Fruit fly (Drosophila melanogaster) whole organism, embryonic: ENCODE data around the gene Rab35.

Source experiments
- CG12391 ChIP-seq: fragments of 200-800 bp; sonication (Bioruptor generic); optimal IDR thresholded peaks from 3 replicates; lab custom pipeline; 2018; ENCODE audit warnings: missing biosample characterization, mild to moderate bottlenecking, missing genetic modification characterization, moderate library complexity
- CG12942 ChIP-seq: fragments of 200-800 bp; sonication (Bioruptor generic); optimal IDR thresholded peaks from 3 replicates; lab custom pipeline; 2016; ENCODE audit warnings: missing biosample characterization, missing genetic modification characterization
- CG13424 ChIP-seq: fragments of 200-800 bp; sonication (Bioruptor generic); optimal IDR thresholded peaks from 2 replicates; lab custom pipeline; 2019; ENCODE audit warnings: missing biosample characterization, mild to moderate bottlenecking, missing genetic modification characterization, moderate library complexity
- CG15073 ChIP-seq: fragments of 200-800 bp; sonication (Bioruptor generic); optimal IDR thresholded peaks from 2 replicates; lab custom pipeline; 2016; ENCODE audit warnings: missing biosample characterization, missing genetic modification characterization
- CG15269 ChIP-seq: fragments of 200-800 bp; sonication (Bioruptor generic); optimal IDR thresholded peaks from 2 replicates; lab custom pipeline; 2018; ENCODE audit warnings: missing biosample characterization, mild to moderate bottlenecking, missing genetic modification characterization, moderate library complexity
- CG16779 ChIP-seq: fragments of 200-800 bp; sonication (Bioruptor generic); IDR thresholded peaks from 2 replicates; pipeline ENCODE4 v1.3.6; 2022; ENCODE audit warnings: missing biosample characterization, missing genetic modification characterization
- CG17359 ChIP-seq: fragments of 200-800 bp; sonication (Bioruptor generic); optimal IDR thresholded peaks from 3 replicates; lab custom pipeline; 2018; ENCODE audit warnings: missing biosample characterization, mild to moderate bottlenecking, missing genetic modification characterization, moderate library complexity
- CG17568 ChIP-seq: fragments of 200-800 bp; sonication (Bioruptor generic); optimal IDR thresholded peaks from 2 replicates; lab custom pipeline; 2018; ENCODE audit warnings: missing biosample characterization, mild to moderate bottlenecking, missing genetic modification characterization, moderate library complexity
- CG18599 ChIP-seq: fragments of 200-800 bp; sonication (Bioruptor generic); optimal IDR thresholded peaks from 3 replicates; lab custom pipeline; 2017; ENCODE audit warnings: missing biosample characterization, missing genetic modification characterization, mild to moderate bottlenecking, moderate library complexity, missing genetic modification reagents
- CG2202 ChIP-seq: fragments of 200-800 bp; sonication (Bioruptor generic); optimal IDR thresholded peaks from 2 replicates; lab custom pipeline; 2018; ENCODE audit warnings: missing biosample characterization, mild to moderate bottlenecking, missing genetic modification characterization
- CG31365 ChIP-seq: fragments of 200-800 bp; sonication (Bioruptor generic); optimal IDR thresholded peaks from 2 replicates; lab custom pipeline; 2018; ENCODE audit warnings: missing biosample characterization, mild to moderate bottlenecking, missing genetic modification characterization
- CG34224 ChIP-seq: fragments of 200-800 bp; sonication (Bioruptor generic); IDR thresholded peaks from 3 replicates; pipeline ENCODE4 v1.3.6; 2022; ENCODE audit warnings: missing biosample characterization, missing genetic modification characterization; ENCODE audit not compliant: partially characterized antibody
- CG42726 ChIP-seq: fragments of 200-800 bp; sonication (Bioruptor generic); IDR thresholded peaks from 2 replicates; pipeline ENCODE4 v1.3.6; 2022; ENCODE audit warnings: missing biosample characterization, missing genetic modification characterization; ENCODE audit not compliant: partially characterized antibody
- CG4424 ChIP-seq: fragments of 200-800 bp; sonication (Bioruptor generic); optimal IDR thresholded peaks from 3 replicates; lab custom pipeline; 2016; ENCODE audit warnings: missing biosample characterization, missing genetic modification characterization
- CG6272 ChIP-seq: fragments of 200-800 bp; sonication (Bioruptor generic); IDR thresholded peaks from 2 replicates; pipeline ENCODE4 v1.3.6; 2022; ENCODE audit warnings: missing biosample characterization, missing genetic modification characterization
- CG8478 ChIP-seq: fragments of >200 bp; optimal IDR thresholded peaks from 2 replicates; lab custom pipeline; 2018
- CG9727 ChIP-seq: fragments of 200-800 bp; sonication (Bioruptor generic); optimal IDR thresholded peaks from 3 replicates; lab custom pipeline; 2017; ENCODE audit warnings: missing biosample characterization, mild to moderate bottlenecking, missing genetic modification characterization
- D19B ChIP-seq: fragments of 200-800 bp; sonication (Bioruptor generic); optimal IDR thresholded peaks from 2 replicates; lab custom pipeline; 2017; ENCODE audit warnings: missing biosample characterization, mild to moderate bottlenecking, missing genetic modification characterization
- GATAe ChIP-seq: fragments of 200-800 bp; sonication (Bioruptor generic); conservative IDR thresholded peaks from 2 replicates; pipeline ENCODE4 v1.3.6; 2022; ENCODE audit warnings: missing biosample characterization, missing genetic modification characterization
- H2.0 ChIP-seq: fragments of 200-800 bp; sonication (Bioruptor generic); IDR thresholded peaks from 2 replicates; pipeline ENCODE4 v1.3.6; 2022; ENCODE audit warnings: missing biosample characterization, missing genetic modification characterization
- Hey ChIP-seq: fragments of 200-800 bp; sonication (Bioruptor generic); optimal IDR thresholded peaks from 3 replicates; lab custom pipeline; 2018; ENCODE audit warnings: missing biosample characterization, mild to moderate bottlenecking, missing genetic modification characterization
- Hmx ChIP-seq: fragments of 200-800 bp; sonication (Bioruptor generic); optimal IDR thresholded peaks from 2 replicates; lab custom pipeline; 2016; ENCODE audit warnings: missing biosample characterization, missing genetic modification characterization
- Nf-YC ChIP-seq: fragments of 200-800 bp; optimal IDR thresholded peaks from 3 replicates; lab custom pipeline; 2019; ENCODE audit warnings: missing biosample characterization, mild to moderate bottlenecking, missing genetic modification characterization, moderate library complexity
- Pdp1 ChIP-seq, 2 experiments: fragments of 200-800 bp; sonication (Bioruptor generic); optimal IDR thresholded peaks; 3 replicates each; lab custom pipeline; 2016; ENCODE audit warnings: missing biosample characterization in 2 of 2, missing genetic modification characterization in 2 of 2, mild to moderate bottlenecking in 1 of 2, moderate library complexity in 1 of 2
- Rx ChIP-seq: fragments of 200-800 bp; sonication (Bioruptor generic); IDR thresholded peaks from 2 replicates; pipeline ENCODE4 v1.3.6; 2022; ENCODE audit warnings: missing biosample characterization, missing genetic modification characterization
- Sox102F ChIP-seq: fragments of 200-800 bp; sonication (Bioruptor generic); optimal IDR thresholded peaks from 2 replicates; lab custom pipeline; 2018; ENCODE audit warnings: missing biosample characterization, mild to moderate bottlenecking, missing genetic modification characterization, moderate library complexity
- Xrp1 ChIP-seq: fragments of 200-800 bp; sonication (Bioruptor generic); IDR thresholded peaks from 2 replicates; pipeline ENCODE4 v1.3.6; 2022; ENCODE audit warnings: missing biosample characterization, missing genetic modification characterization
- amos ChIP-seq: fragments of 200-800 bp; sonication (Bioruptor generic); IDR thresholded peaks from 2 replicates; pipeline ENCODE4 v1.3.6; 2022; ENCODE audit warnings: missing biosample characterization, missing genetic modification characterization; ENCODE audit not compliant: partially characterized antibody
- crc ChIP-seq: fragments of 200-800 bp; sonication (Bioruptor generic); optimal IDR thresholded peaks from 2 replicates; lab custom pipeline; 2016; ENCODE audit warnings: missing biosample characterization, missing genetic modification characterization
- crol ChIP-seq: fragments of 200-800 bp; sonication (Bioruptor generic); IDR thresholded peaks from 2 replicates; pipeline ENCODE4 v1.3.6; 2022; ENCODE audit warnings: missing biosample characterization, missing genetic modification characterization
- dimm ChIP-seq: fragments of 200-800 bp; sonication (Bioruptor generic); IDR thresholded peaks from 2 replicates; pipeline ENCODE4 v1.3.6; 2022; ENCODE audit warnings: missing biosample characterization, missing genetic modification characterization
- dmrt11E ChIP-seq: fragments of 200-800 bp; sonication (Bioruptor generic); optimal IDR thresholded peaks from 3 replicates; lab custom pipeline; 2018; ENCODE audit warnings: missing biosample characterization, mild to moderate bottlenecking, missing genetic modification characterization, moderate library complexity
- dysf ChIP-seq: fragments of 200-800 bp; sonication (Bioruptor generic); IDR thresholded peaks from 3 replicates; pipeline ENCODE4 v1.3.6; 2022; ENCODE audit warnings: missing biosample characterization, missing genetic modification characterization
- emc ChIP-seq: fragments of 200-800 bp; sonication (Bioruptor generic); optimal IDR thresholded peaks from 2 replicates; lab custom pipeline; 2016; ENCODE audit warnings: missing biosample characterization, missing genetic modification characterization
- exex ChIP-seq: fragments of 200-800 bp; sonication (Bioruptor generic); optimal IDR thresholded peaks from 4 replicates; lab custom pipeline; 2018; ENCODE audit warnings: missing biosample characterization, mild to moderate bottlenecking, missing genetic modification characterization, moderate library complexity
- hth ChIP-seq: fragments of >200 bp; optimal IDR thresholded peaks from 2 replicates; lab custom pipeline; 2017; ENCODE audit warnings: inconsistent platforms
- lilli ChIP-seq: fragments of 200-800 bp; sonication (Bioruptor generic); optimal IDR thresholded peaks from 3 replicates; lab custom pipeline; 2016; ENCODE audit warnings: missing biosample characterization, missing genetic modification characterization
- nau ChIP-seq: fragments of 200-800 bp; sonication (Bioruptor generic); optimal IDR thresholded peaks from 3 replicates; lab custom pipeline; 2017; ENCODE audit warnings: missing biosample characterization, mild to moderate bottlenecking, missing genetic modification characterization, missing genetic modification reagents
- otp ChIP-seq: fragments of 200-800 bp; sonication (Bioruptor generic); IDR thresholded peaks from 3 replicates; pipeline ENCODE4, ENCODE4 v1.3.6; 2022; ENCODE audit warnings: missing biosample characterization, missing genetic modification characterization
- pita ChIP-seq: fragments of 200-800 bp; sonication (Bioruptor generic); optimal IDR thresholded peaks from 2 replicates; lab custom pipeline; 2017; ENCODE audit warnings: missing biosample characterization, mild to moderate bottlenecking, missing genetic modification characterization
- prd ChIP-seq, 3 experiments: fragments of >200 bp in 2 of 3; fragments of 200-800 bp in 1 of 3; sonication (Bioruptor generic) in 1 of 3; optimal IDR thresholded peaks in 2 of 3; IDR thresholded peaks in 1 of 3; 2 replicates in 2 of 3; 3 replicates in 1 of 3; pipeline versions ENCODE4 v1.3.6 to Lab custom; 2017 to 2022; ENCODE audit warnings: missing biosample characterization in 1 of 3, missing genetic modification characterization in 1 of 3
- rib ChIP-seq: fragments of 200-800 bp; sonication (Bioruptor generic); IDR thresholded peaks from 2 replicates; pipeline ENCODE4 v1.3.6; 2022; ENCODE audit warnings: missing biosample characterization, missing genetic modification characterization
- run ChIP-seq: fragments of 200-800 bp; sonication (Bioruptor generic); optimal IDR thresholded peaks from 3 replicates; lab custom pipeline; 2018; ENCODE audit warnings: missing biosample characterization, mild to moderate bottlenecking, missing genetic modification characterization
- scrt ChIP-seq: fragments of 200-800 bp; sonication (Bioruptor generic); optimal IDR thresholded peaks from 2 replicates; lab custom pipeline; 2018; ENCODE audit warnings: missing biosample characterization, mild to moderate bottlenecking, missing genetic modification characterization, moderate library complexity
- seq ChIP-seq: fragments of 200-800 bp; sonication (Bioruptor generic); IDR thresholded peaks from 2 replicates; pipeline ENCODE4 v1.3.6; 2022; ENCODE audit warnings: missing biosample characterization, missing genetic modification characterization
- sim ChIP-seq: fragments of 200-800 bp; sonication (Bioruptor generic); IDR thresholded peaks from 2 replicates; pipeline ENCODE4 v1.3.6; 2022; ENCODE audit warnings: missing biosample characterization, missing genetic modification characterization
- so ChIP-seq: fragments of 200-800 bp; sonication (Bioruptor generic); IDR thresholded peaks from 3 replicates; pipeline ENCODE4 v1.3.6; 2022; ENCODE audit warnings: missing biosample characterization, missing genetic modification characterization
- sr ChIP-seq: fragments of 200-800 bp; sonication (Bioruptor generic); IDR thresholded peaks from 3 replicates; pipeline ENCODE4 v1.3.6; 2022; ENCODE audit warnings: missing biosample characterization, missing genetic modification characterization
- tin ChIP-seq: fragments of 200-800 bp; sonication (Bioruptor generic); optimal IDR thresholded peaks from 3 replicates; lab custom pipeline; 2016; ENCODE audit warnings: missing biosample characterization, missing genetic modification characterization
- trh ChIP-seq: fragments of 200-800 bp; sonication (Bioruptor generic); optimal IDR thresholded peaks from 2 replicates; lab custom pipeline; 2016; ENCODE audit warnings: missing biosample characterization, missing genetic modification characterization
- zen2 ChIP-seq: fragments of 200-800 bp; sonication (Bioruptor generic); IDR thresholded peaks from 3 replicates; pipeline ENCODE4 v1.3.6; 2022; ENCODE audit warnings: missing biosample characterization, missing genetic modification characterization; ENCODE audit not compliant: partially characterized antibody

The Rab35 gene

dm6 chrX:20169898-20170297 lies 10.2 kb upstream of the Rab35 start, which contains the start of the genes CG9581 and CG9578 (continued):
- TF ChIP-seq CG12942 (no peak), zen2 (peak; percentile 48; the same call in 1 of the 3 replicates), CG8478 (lab: Kevin White, UChicago) (no peak), so (GFP tag; lab: Robert Waterston, UW) (no peak), CG16779 (GFP tag; lab: Robert Waterston, UW) (no peak), CG34224 (GFP tag; lab: Robert Waterston, UW) (peak; percentile 82; the same call in 2 of the 3 replicates), Nf-YC (tag; lab: Kevin White, UChicago) (peak; percentile 6), H2.0 (GFP tag; lab: Robert Waterston, UW) (no peak), lilli (peak; percentile 14), CG31365 (no peak), trh (GFP tag; lab: Kevin White, UChicago) (no peak), CG12391 (tag; lab: Kevin White, UChicago) (no peak), Sox102F (no peak), Pdp1 (GFP tag; optimal IDR thresholded peaks at IDR 0.05; lab: Kevin White, UChicago) (peak in 1 of 2 experiments; percentile 95), hth (lab: Kevin White, UChicago) (no peak), CG15269 (tag; lab: Kevin White, UChicago) (no peak), CG17359 (tag; lab: Kevin White, UChicago) (no peak), CG42726 (GFP tag; lab: Robert Waterston, UW) (0 out of 2 replicates have a peak, but pooled peaks have one; percentile 33), crc (no peak), scrt (no peak), dmrt11E (tag; lab: Kevin White, UChicago) (no peak), CG17568 (GFP tag; lab: Kevin White, UChicago) (no peak), crol (no peak), Rx (GFP tag; lab: Robert Waterston, UW) (no peak), dysf (GFP tag; lab: Robert Waterston, UW) (no peak; the same call in 2 of the 3 replicates), otp (GFP tag; lab: Robert Waterston, UW) (no peak), CG6272 (GFP tag; lab: Robert Waterston, UW) (no peak), rib (no peak), nau (GFP tag; lab: Kevin White, UChicago) (no peak), sr (GFP tag; lab: Robert Waterston, UW) (no peak), seq (GFP tag; lab: Robert Waterston, UW) (no peak), CG2202 (tag; lab: Kevin White, UChicago) (no peak), Hey (no peak), exex (tag; lab: Kevin White, UChicago) (no peak), tin (GFP tag; lab: Kevin White, UChicago) (no peak), Xrp1 (GFP tag; lab: Robert Waterston, UW) (no peak), CG9727 (no peak), pita (no peak), sim (GFP tag; lab: Robert Waterston, UW) (no peak), amos (GFP tag; lab: Robert Waterston, UW) (peak; percentile 63), CG15073 (GFP tag; lab: Kevin White, UChicago) (no peak), run (tag; lab: Kevin White, UChicago) (no peak), GATAe (GFP tag; lab: Robert Waterston, UW) (no peak), CG4424 (GFP tag; lab: Kevin White, UChicago) (no peak), CG18599 (GFP tag; lab: Kevin White, UChicago) (no peak), D19B (no peak), CG13424 (tag; lab: Kevin White, UChicago) (no peak), prd (optimal IDR thresholded peaks at IDR 0.05; lab: Kevin White, UChicago) (no peak), prd (GFP tag; IDR thresholded peaks at IDR 0.05; lab: Robert Waterston, UW) (no peak), dimm (no peak), emc (no peak), Hmx (GFP tag; lab: Kevin White, UChicago) (no peak)
